Fruit fly (Drosophila melanogaster) ovary, adult (tissue): ENCODE data around the gene CG43922.

ENCODE experiments used
- CG17801 ChIP-seq: fragments of 200-800 bp; optimal IDR thresholded peaks from 2 replicates; lab custom pipeline; 2019; ENCODE audit warnings: missing biosample characterization, mild to moderate bottlenecking, missing genetic modification characterization, moderate library complexity; ENCODE audit not compliant: partially characterized antibody

The CG43922 gene

DNA sequence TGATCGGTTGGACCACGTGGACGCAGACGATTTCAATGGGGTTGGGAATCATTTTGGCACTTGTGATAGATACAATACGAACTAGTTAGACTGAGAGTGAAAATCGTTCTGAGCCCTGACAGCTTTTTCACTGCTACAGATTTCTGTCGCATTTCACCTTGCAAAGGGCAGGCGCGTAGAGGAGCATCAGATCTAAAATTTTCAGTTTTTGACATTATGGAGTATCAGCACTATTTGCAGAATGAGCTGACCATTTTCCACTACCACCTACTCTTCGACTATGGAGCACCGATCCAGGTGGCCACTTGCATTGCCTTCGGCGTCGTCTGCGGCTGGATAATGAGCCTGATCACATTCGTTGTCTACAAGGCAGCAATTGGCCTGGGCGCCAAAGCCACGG is at the start of gene CG43922, which contains the start of gene CG13984:
CG43922 (minus strand) TSS at position 101 of the 400 bp plus-strand sequence.
CG13984 (plus strand) TSS at position 169 of the 400 bp plus-strand sequence.
- TF ChIP-seq CG17801 (GFP tag; lab: Kevin White, UChicago): no peak

DNA sequence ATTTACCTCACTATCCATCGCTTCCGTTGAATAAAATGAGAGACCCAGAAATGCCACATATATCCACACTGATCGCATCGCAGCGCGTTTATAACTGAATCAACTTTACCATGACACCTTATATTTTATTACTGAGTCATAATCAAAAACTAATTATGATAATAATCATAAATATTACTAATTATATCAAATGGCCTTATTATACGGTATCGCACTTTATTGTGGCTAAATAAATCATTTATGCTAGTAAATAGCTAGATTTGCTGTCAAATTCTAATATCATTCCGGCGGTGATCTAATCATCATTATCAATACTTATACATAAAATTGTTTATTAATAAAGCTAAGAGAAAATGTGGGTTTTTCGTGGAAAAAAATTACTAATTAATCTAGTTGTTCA is 49.7 kb upstream of the CG43922 start, which contains the start of gene CG9500:
CG9500 (minus strand) TSS at position 101 of the 400 bp plus-strand sequence.
- no peak for TF ChIP-seq CG17801 (GFP tag; lab: Kevin White, UChicago)

DNA sequence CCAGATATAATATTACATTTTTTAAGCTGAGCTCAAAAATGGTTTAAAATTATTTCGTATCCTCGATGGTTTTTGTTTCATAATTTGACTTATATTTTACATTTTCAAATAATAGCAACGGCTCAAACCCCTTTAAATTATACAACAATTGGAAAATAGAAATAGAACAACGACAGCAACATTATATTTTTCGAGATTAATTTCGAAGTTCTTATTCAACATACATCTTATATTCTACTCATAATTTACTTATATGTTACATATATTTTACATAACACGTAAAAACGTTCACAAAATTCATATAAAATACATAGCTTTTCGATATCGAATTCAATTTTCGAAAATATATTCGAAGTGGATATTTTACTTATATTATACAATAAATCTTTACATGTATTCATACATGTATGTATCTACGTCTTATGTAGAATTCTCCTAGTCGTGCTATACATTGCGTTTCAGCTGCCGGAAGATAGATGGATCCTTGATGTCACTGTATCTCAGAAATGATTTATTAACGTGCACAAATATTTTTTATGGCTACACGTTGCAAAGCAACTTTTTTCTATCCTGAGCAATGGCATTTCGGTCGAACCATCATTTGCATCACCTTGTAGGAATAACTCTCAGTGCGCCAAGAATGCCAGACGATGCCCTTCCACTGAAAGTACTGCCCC is 48.3 kb upstream of the CG43922 start:
- no peak for TF ChIP-seq CG17801 (GFP tag; lab: Kevin White, UChicago)

DNA sequence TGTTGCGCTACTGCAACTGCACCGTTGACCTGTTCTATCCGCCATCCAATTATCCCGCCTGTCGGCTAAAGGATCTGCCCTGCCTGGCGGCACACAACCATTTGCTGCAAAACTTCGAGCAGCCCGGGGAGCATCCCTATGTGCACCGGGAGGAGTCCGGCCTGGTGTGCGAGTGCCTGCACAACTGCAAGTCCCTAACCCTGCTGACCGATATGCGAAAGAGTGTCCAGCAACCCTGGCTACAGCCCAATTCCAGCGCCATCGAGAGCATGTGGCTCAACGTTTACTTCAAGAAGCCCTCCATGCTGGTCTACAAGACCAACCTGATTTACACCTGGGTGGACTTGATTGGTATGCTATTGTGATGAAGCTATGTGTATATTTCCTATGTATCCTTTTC is 47.6 kb upstream of the CG43922 start:
- no peak for TF ChIP-seq CG17801 (GFP tag; lab: Kevin White, UChicago)

DNA sequence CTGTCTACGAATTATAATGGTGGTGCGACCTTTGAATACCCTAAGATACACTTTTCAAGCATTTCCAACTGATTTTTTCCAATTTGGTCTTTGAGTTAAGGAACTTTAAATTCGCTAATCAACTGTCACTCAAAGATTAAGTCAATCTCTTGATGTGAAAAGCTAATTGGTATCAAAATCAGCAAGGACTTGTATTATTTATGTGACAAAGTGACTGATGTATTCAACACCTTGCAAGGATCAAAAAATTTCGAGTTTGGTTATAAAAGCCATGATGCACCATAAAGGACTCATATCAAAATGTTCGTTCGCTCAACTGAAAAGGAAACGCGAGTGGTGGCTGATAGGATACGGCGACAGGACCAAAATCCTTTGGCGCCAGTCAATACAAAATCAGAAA is 46.1 kb upstream of the CG43922 start, which contains the start of gene ppk14:
ppk14 (plus strand) TSS at position 301 of the 400 bp plus-strand sequence.
- TF ChIP-seq CG17801 (GFP tag; lab: Kevin White, UChicago): no peak

DNA sequence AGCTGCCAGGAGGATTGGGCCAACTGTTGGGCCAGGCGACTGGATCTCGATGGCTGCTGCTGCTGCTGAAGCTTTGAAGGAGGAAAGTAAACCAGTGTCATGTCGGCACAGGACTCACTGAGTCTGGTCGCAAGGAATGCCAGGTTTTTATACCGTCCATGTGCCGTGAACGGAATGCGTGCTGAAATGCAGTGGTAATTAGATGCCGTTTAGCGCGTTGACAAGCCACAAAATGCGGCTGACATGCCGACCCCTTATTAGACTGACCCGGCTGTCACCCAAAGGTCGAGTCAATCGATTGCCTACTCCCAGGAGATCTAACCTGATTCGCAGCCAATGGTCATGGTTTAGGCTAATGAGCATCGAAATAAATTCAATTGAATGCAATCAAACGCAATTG is 45.7 kb upstream of the CG43922 start, which contains the start of gene ppk7:
ppk7 (minus strand) TSS at position 101 of the 400 bp plus-strand sequence.
- no peak for TF ChIP-seq CG17801 (GFP tag; lab: Kevin White, UChicago)

DNA sequence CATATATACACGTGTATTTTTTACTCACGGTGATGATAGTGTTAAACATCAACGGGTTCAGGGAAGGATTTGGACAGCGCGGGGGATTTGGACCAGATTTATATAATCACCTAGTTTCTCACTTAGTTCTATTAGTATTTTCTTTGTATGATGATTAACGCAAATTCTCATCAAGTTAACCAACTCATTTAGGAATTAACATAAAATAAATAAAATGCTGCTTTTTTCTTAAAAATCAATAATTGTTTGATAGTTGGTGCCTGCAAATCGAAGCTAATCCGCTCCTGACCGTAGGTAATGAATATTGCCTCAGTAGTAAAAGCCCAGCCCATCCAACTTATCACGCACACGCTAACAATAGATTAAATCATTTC is 43.2 kb upstream of the CG43922 start:
- peak; percentile 67 for TF ChIP-seq CG17801 (GFP tag; lab: Kevin White, UChicago)

DNA sequence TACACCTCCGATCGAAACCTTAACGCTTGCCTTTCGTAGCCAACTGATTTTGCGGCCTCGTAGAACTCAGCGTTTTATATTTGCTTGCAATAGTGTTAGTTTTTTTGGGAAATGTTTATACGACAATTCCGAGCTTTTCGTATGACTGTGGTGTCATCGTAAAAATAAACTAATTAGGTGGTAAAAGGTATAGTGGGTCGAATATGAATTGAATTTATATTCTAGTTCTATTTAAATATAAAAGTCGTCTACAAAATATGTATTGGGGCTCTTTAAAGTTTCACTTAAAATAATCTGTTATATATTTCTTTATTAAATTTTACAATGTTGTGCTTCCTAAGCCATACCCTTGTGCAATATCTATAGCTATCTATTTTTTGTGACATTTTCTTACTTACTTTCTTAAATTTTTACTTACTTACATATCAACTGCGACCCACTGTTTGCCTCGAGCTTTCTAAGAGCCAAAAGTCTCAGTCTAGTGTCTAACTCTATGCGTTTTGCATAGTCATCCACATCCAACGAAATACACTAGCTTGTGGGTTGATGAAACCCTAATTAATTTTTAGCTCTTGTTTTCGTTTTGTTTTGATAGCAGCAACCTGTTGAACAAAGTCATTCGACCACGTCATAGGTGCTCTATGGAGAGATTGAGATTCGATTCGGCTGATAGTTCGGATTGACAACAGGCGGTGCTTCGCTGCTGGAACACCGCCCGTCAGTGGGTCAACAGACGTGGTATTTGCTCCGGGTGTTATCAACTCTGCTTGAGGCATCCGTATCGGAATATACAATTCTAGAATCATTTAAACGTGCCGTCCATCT is 42.6 kb upstream of the CG43922 start, which contains the start of gene CG9498:
CG9498 (minus strand) TSS at position 51 of the 825 bp plus-strand sequence.
- peak; percentile 9 for TF ChIP-seq CG17801 (GFP tag; lab: Kevin White, UChicago)

DNA sequence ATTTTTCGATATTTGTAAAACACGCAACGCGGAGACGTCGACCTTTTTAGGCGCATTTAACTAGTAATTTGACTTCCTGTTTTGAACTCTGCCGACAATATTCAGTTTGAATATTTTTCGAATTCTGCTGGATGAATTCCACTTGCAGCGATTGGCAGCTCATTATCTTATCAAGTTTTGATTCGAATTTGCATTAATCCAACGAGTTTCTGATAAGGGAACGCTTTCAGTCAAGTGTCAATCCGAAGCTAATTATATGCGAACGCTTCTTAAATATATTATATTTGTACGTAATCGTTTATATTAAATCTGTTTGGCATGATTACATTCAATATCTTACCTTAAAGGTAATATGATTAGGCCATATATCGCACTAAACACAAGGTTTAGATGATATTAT is 39.8 kb upstream of the CG43922 start, which contains the start of gene CG9497:
CG9497 (minus strand) TSS at position 101 of the 400 bp plus-strand sequence.
- no peak for TF ChIP-seq CG17801 (GFP tag; lab: Kevin White, UChicago)

DNA sequence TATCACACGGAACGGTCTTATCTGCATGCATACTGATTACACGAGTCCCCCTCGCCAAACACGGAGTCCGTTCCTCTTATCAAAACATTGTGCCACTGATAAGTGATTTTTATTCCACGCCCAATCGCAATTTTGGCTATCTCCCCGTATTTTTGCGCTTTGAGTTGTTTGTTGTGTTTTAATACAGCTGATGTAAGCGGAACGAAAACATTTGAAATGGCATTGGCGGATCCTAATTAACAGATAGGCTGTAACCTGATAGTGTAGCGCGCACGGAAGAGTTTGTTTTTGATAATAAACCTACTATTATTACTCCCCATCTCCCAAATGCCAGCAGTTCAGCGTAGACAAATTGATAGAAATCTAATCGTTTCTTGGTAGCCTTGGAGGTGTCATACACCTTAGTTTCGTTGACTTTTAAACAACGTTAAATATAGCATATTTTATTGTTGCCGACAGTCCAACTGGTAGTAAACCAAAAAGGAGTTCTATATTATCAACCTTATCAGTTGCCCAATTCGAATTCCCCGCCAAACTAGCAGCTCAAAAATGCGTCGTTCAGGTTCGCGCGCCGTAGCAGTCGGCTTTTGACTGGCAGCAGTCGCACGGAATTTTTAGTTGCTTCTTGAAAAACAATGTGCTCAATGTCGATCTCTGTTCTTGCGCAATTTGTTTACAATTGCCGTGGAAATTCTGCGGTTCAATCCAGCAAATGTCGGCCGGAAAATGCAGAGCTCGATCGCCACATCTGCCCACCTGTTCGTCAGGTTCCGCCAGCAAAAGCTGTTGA is 34.7 kb upstream of the CG43922 start:
- TF ChIP-seq CG17801 (GFP tag; lab: Kevin White, UChicago): no peak

DNA sequence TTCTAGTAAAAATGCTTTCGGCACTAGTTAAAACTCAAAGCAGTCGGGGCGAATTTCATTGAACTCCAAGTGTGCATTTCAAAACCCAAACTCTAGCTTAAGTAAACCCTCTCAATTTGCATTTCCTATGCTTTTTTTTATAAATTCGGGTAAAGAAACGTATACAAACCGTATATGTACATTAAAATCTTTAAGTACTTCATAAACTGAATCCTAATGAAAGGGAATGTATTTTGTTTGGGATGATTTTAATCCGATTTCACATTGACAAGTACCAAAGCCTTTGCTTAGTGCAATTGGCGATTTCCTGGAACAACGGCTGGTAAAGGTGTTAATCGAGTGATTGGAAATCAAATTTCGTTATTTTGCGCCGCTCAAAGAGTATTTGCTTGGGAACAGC is 32.7 kb upstream of the CG43922 start:
- TF ChIP-seq CG17801 (GFP tag; lab: Kevin White, UChicago): no peak

DNA sequence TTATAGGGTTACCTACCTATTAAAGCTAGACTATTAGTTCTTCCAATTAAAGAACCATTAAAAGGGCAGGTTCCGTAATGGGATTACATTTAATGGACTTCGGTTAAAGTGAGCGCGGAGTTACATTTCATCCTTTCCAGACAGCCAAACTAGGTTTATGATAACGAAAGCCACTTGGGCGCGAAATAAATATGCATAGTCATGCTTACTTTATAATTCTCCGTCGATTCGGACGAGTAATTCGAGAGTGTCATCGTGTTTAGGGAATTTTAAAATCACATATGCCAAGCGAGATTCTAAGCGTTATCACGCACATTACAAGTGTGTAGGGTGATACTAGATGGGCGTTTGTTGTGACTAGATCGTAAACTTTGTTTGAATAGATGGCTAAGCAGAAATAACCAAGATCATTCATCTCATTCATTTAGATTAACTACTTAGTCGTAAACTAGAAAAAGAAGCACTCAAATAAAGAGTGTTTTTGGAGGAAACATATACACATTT is 31.7 kb upstream of the CG43922 start:
- TF ChIP-seq CG17801 (GFP tag; lab: Kevin White, UChicago): no peak

DNA sequence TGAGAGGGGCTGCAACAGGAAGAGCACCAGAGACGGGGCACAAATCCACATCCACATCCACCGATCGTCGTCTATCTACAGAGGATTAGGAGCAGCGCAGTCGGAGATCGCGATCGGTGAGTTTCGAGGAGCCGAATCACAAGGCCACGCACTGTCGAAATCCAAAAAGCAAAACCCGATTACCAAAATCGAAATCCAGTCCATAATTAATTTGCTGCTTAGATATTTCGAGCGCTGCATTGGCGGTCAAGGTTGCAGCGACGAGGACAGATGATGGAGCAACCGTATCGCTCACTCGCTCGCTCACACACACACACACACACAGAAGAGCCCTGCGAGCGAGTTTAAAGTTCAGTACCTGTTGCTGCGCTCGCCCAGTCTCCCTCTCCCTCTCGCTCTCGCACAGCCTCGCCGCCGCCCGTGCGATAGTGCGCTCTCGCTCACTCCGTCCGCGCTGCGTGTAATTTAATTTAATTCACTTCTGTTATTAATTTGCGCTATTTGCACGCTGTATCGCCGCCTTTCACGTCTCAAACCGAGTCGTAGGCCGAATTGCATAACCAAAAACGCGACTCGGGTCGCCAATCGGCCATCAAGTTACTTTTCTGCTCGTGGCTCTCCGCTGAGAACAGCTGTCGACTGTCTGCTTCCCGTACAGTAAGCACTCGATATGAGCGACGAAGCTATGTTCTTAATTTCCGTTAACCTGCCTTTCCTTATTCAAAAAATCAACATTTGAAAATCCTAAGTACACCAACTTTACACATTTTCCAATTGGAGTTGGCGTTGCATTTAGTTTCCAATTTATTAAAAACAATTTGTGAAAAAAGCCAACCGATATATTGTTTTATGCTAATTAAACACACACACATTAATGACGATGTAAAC is 30.7 kb upstream of the CG43922 start:
- TF ChIP-seq CG17801 (GFP tag; lab: Kevin White, UChicago): peak; percentile 28
